Fruit fly (Drosophila melanogaster): ENCODE data around the gene CG10077.
A peak's percentile ranks its signal among the peaks of the same experiment; 100 is the strongest.

The CG10077 gene

DNA sequence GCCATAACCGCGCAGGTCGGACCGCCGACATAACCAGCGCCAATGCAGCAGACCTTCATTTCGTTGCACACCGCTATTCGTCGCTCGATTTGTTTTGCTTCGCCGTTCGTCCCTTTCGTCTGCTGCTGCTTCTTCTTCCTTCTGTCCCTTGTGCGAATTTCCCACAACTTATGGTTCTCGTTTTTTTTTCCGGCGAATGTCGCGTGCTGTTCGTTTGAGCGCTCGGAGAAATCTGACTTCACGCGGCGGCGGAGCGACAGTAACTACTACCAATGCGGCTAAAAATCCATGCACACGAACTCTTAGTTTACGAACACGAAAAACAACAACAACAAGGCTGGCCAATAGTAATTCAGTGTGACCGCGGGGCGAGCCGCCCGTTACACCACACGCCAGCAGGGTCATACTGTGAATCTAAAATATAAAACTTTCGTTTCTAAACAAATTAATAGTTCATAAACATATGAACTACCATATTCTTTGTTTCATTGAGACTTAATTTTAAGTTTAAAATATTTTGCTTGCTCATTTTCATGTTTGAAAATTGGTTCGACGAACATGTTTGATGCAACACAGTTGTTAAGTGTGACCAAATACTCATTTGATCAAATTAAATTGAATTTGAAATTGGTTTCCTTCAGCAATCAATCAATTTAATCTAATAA, 8.9 kb upstream of the CG10077 start, which contains the start of gene sgl (continued):
- TF ChIP-seq NFAT (GFP tag; IDR thresholded peaks at IDR 0.05), result peak; percentile 64; the same call in 1 of the 2 replicates
- peak; percentile 20 for TF ChIP-seq CG12236 (GFP tag; optimal IDR thresholded peaks at IDR 0.05)
- peak; percentile 43; the same call in 1 of the 2 replicates for TF ChIP-seq Scr (GFP tag; IDR thresholded peaks at IDR 0.05; ENCODE audit: partially characterized antibody)
- TF ChIP-seq Antp (GFP tag; optimal IDR thresholded peaks at IDR 0.05), result peak; percentile 35
- TF ChIP-seq sim (GFP tag; IDR thresholded peaks at IDR 0.05), result no peak
- no peak for TF ChIP-seq Blimp-1 (GFP tag; optimal IDR thresholded peaks at IDR 0.05)
- no peak for TF ChIP-seq H2.0 (GFP tag; IDR thresholded peaks at IDR 0.05)
- no peak for TF ChIP-seq yki (optimal IDR thresholded peaks at IDR 0.05)
- no peak for TF ChIP-seq CG4730 (GFP tag; IDR thresholded peaks at IDR 0.05)
- no peak for TF ChIP-seq org-1 (GFP tag; optimal IDR thresholded peaks at IDR 0.05)
- TF ChIP-seq CG10274 (GFP tag; optimal IDR thresholded peaks at IDR 0.05), result no peak
- TF ChIP-seq pum (GFP tag; optimal IDR thresholded peaks at IDR 0.05), result no peak
- no peak for TF ChIP-seq eve (GFP tag; optimal IDR thresholded peaks at IDR 0.05)
- 0 out of 3 replicates have a peak, but pooled peaks have one; percentile 10 for TF ChIP-seq dysf (GFP tag; IDR thresholded peaks at IDR 0.05)
- TF ChIP-seq lmd (GFP tag; IDR thresholded peaks at IDR 0.05), result no peak
- TF ChIP-seq zf30C (GFP tag; optimal IDR thresholded peaks at IDR 0.05), result no peak
- TF ChIP-seq CG10462 (GFP tag; optimal IDR thresholded peaks at IDR 0.05), result no peak
- TF ChIP-seq tup (GFP tag; optimal IDR thresholded peaks at IDR 0.05), result no peak
- peak; percentile 26 for TF ChIP-seq Side (GFP tag; optimal IDR thresholded peaks at IDR 0.05)
- peak; percentile 76 for TF ChIP-seq Opbp (GFP tag; IDR thresholded peaks at IDR 0.05; ENCODE audit: partially characterized antibody)
- no peak for TF ChIP-seq CG16815 (GFP tag; optimal IDR thresholded peaks at IDR 0.05)
- peak; percentile 1 for TF ChIP-seq CG4854 (GFP tag; optimal IDR thresholded peaks at IDR 0.05)
- peak; percentile 73 for TF ChIP-seq Fer1 (GFP tag; optimal IDR thresholded peaks at IDR 0.05)
- peak; percentile 84 for TF ChIP-seq nom (GFP tag; optimal IDR thresholded peaks at IDR 0.05)
- TF ChIP-seq Hr3 (GFP tag; optimal IDR thresholded peaks at IDR 0.05), result no peak
- TF ChIP-seq z (GFP tag; IDR thresholded peaks at IDR 0.05), result no peak
- TF ChIP-seq pan (optimal IDR thresholded peaks at IDR 0.05), result no peak
- peak in 1 of 2 experiments; percentile 48 for TF ChIP-seq pan (GFP tag; optimal IDR thresholded peaks at IDR 0.05 in 1 of 2, IDR thresholded peaks at IDR 0.05 in 1 of 2)
- peak; percentile 91 for TF ChIP-seq Med (GFP tag)
- TF ChIP-seq sd (tag; optimal IDR thresholded peaks at IDR 0.05), result no peak
- peak; percentile 68 for TF ChIP-seq kni (GFP tag; optimal IDR thresholded peaks at IDR 0.05)
- TF ChIP-seq HHEX (GFP tag; optimal IDR thresholded peaks at IDR 0.05), result peak; percentile 39
- no peak for TF ChIP-seq gem (tag; optimal IDR thresholded peaks at IDR 0.05)
- TF ChIP-seq MESR4 (GFP tag; optimal IDR thresholded peaks at IDR 0.05), result peak; percentile 57
- TF ChIP-seq CG9437 (GFP tag; optimal IDR thresholded peaks at IDR 0.05), result no peak
- TF ChIP-seq tll (GFP tag; optimal IDR thresholded peaks at IDR 0.05), result peak in 1 of 2 experiments; percentile 53
- TF ChIP-seq CG8290 (GFP tag; optimal IDR thresholded peaks at IDR 0.05), result peak; percentile 76
- TF ChIP-seq CG8290 (tag; optimal IDR thresholded peaks at IDR 0.05), result peak; percentile 69 to 81
- 0 out of 2 replicates have a peak, but pooled peaks have one; percentile 14 for TF ChIP-seq CG32772 (GFP tag; IDR thresholded peaks at IDR 0.05)
- TF ChIP-seq CG14014 (GFP tag; IDR thresholded peaks at IDR 0.05), result peak; percentile 53; the same call in 1 of the 2 replicates
- no peak for TF ChIP-seq CG7357 (GFP tag; IDR thresholded peaks at IDR 0.05)
- TF ChIP-seq Myb (GFP tag; optimal IDR thresholded peaks at IDR 0.05), result peak; percentile 37
- TF ChIP-seq CG31441 (GFP tag; IDR thresholded peaks at IDR 0.05), result no peak
- TF ChIP-seq Optix (GFP tag; IDR thresholded peaks at IDR 0.05), result peak; percentile 8; the same call in 1 of the 3 replicates
- no peak for TF ChIP-seq CG8359 (GFP tag; optimal IDR thresholded peaks at IDR 0.05; ENCODE audit: borderline replicate concordance)
- no peak for TF ChIP-seq phol (tag; optimal IDR thresholded peaks at IDR 0.05)
- no peak for TF ChIP-seq Rx (GFP tag; IDR thresholded peaks at IDR 0.05)
- peak; percentile 7 for TF ChIP-seq CG2712 (tag; optimal IDR thresholded peaks at IDR 0.05)
- TF ChIP-seq CG11695 (GFP tag; IDR thresholded peaks at IDR 0.05), result no peak
- TF ChIP-seq CG8089 (GFP tag; optimal IDR thresholded peaks at IDR 0.05), result peak; percentile 48
- peak; percentile 100 for TF ChIP-seq Nf-YC (tag; optimal IDR thresholded peaks at IDR 0.05)

Data from whole organism, embryonic.